Worm (Caenorhabditis elegans): ENCODE measurements around the gene rpn-3.

Gene rpn-3

ce11 chrIII:8490254-8490653, 43.1 kb downstream of the rpn-3 start, which contains the start of the genes ess-2 and F42H10.2:
Gene ess-2 (minus strand): TSS chrIII:8490352.
Gene F42H10.2 (plus strand): TSS chrIII:8490620.
- peak in 1 of 2 experiments; percentile 78 for TF ChIP-seq lsy-2 (tag; optimal IDR thresholded peaks at IDR 0.05)
- TF ChIP-seq gmeb-1 (tag; optimal IDR thresholded peaks at IDR 0.05) = peak; percentile 49
- TF ChIP-seq nhr-25 (tag; optimal IDR thresholded peaks at IDR 0.05) = peak; percentile 54
- peak; percentile 42 for TF ChIP-seq fos-1 (tag; optimal IDR thresholded peaks at IDR 0.05)
- TF ChIP-seq sem-4 (tag; optimal IDR thresholded peaks at IDR 0.05) = no peak
- peak; percentile 47 for TF ChIP-seq crh-2 (tag; optimal IDR thresholded peaks at IDR 0.05)
- peak; percentile 25 for TF ChIP-seq nhr-129 (tag; optimal IDR thresholded peaks at IDR 0.05)
- TF ChIP-seq C34F6.9 (tag; optimal IDR thresholded peaks at IDR 0.05) = peak; percentile 83
- no peak for TF ChIP-seq mbf-1 (tag; optimal IDR thresholded peaks at IDR 0.05)
- TF ChIP-seq ztf-4 (tag; optimal IDR thresholded peaks at IDR 0.05) = no peak
- no peak for TF ChIP-seq snpc-4 (tag; optimal IDR thresholded peaks at IDR 0.05)
- no peak for TF ChIP-seq nhr-12 (tag; optimal IDR thresholded peaks at IDR 0.05)
- TF ChIP-seq lin-13 (GFP tag; optimal IDR thresholded peaks at IDR 0.05) = peak; percentile 19
- no peak for TF ChIP-seq lin-11 (tag; optimal IDR thresholded peaks at IDR 0.05)
- peak; percentile 22 for TF ChIP-seq sma-3 (GFP tag; optimal IDR thresholded peaks at IDR 0.05)
- TF ChIP-seq unc-55 (GFP tag; optimal IDR thresholded peaks at IDR 0.05) = peak; percentile 86

DNA sequence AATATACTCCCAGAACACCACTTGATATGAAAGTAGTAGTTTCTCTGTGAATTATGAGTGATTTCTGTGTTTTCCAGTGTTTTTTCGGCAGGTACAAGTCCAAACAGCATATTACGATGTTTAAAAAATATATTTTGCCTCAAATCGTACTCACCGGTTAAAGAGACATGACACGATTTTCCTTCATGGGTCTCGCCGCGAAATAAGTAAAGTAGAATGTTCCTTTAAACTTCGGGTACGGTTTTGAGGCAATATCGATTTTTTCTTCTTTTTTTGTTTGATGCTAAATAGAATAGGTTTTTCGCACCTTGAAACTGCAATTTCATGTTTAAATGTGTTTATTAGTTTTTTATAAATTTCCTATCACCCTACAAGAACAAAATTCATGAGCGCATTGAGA, 44.8 kb downstream of the rpn-3 start:
- TF ChIP-seq elt-3 (tag; optimal IDR thresholded peaks at IDR 0.05) (no peak), C34F6.9 (tag; optimal IDR thresholded peaks at IDR 0.05) (no peak), nhr-6 (tag; optimal IDR thresholded peaks at IDR 0.05) (no peak), unc-39 (tag; optimal IDR thresholded peaks at IDR 0.05) (no peak), mab-5 (tag; optimal IDR thresholded peaks at IDR 0.05) (no peak), unc-55 (GFP tag; optimal IDR thresholded peaks at IDR 0.05) (no peak), lin-11 (tag; optimal IDR thresholded peaks at IDR 0.05) (no peak), nhr-129 (tag; optimal IDR thresholded peaks at IDR 0.05) (no peak), nhr-23 (tag; optimal IDR thresholded peaks at IDR 0.05) (no peak)

ce11 chrIII:8494708-8495107, 47.6 kb downstream of the rpn-3 start, which contains the start of gene pac-1:
Gene pac-1 (plus strand): TSS chrIII:8495008.
- TF ChIP-seq nhr-237 (tag; optimal IDR thresholded peaks at IDR 0.05) (no peak), nhr-12 (tag; optimal IDR thresholded peaks at IDR 0.05) (no peak), ceh-82 (tag; optimal IDR thresholded peaks at IDR 0.05) (no peak), alr-1 (tag; optimal IDR thresholded peaks at IDR 0.05) (no peak), ceh-16 (tag; optimal IDR thresholded peaks at IDR 0.05) (no peak), mdl-1 (tag; optimal IDR thresholded peaks at IDR 0.05) (no peak), aly-2 (tag; optimal IDR thresholded peaks at IDR 0.05) (no peak), nhr-23 (tag; optimal IDR thresholded peaks at IDR 0.05) (no peak), mab-5 (tag; optimal IDR thresholded peaks at IDR 0.05) (no peak), ztf-4 (tag; optimal IDR thresholded peaks at IDR 0.05) (no peak), blmp-1 (tag; optimal IDR thresholded peaks at IDR 0.05; ENCODE audit: insufficient read depth) (no peak), sma-9 (GFP tag; optimal IDR thresholded peaks at IDR 0.05) (no peak), sma-9 (tag; optimal IDR thresholded peaks at IDR 0.05) (no peak), F13H6.1 (tag; optimal IDR thresholded peaks at IDR 0.05) (no peak)
